Fruit fly (Drosophila melanogaster) Kc167 (cell line): Measurements from ENCODE around the gene twy.

Experiments
- Myc ChIP-seq: fragments of >200 bp; optimal IDR thresholded peaks from 2 replicates; lab custom pipeline; 2017; ENCODE audit warnings: missing external identifiers
- h ChIP-seq: fragments of >200 bp; optimal IDR thresholded peaks from 3 replicates; lab custom pipeline; 2018; ENCODE audit warnings: missing external identifiers
- psq ChIP-seq: fragments of >200 bp; optimal IDR thresholded peaks from 2 replicates; lab custom pipeline; 2017; ENCODE audit warnings: missing external identifiers
- ttk ChIP-seq: sonication (Bioruptor generic); optimal IDR thresholded peaks from 2 replicates; lab custom pipeline; 2017; ENCODE audit warnings: missing external identifiers

DNA sequence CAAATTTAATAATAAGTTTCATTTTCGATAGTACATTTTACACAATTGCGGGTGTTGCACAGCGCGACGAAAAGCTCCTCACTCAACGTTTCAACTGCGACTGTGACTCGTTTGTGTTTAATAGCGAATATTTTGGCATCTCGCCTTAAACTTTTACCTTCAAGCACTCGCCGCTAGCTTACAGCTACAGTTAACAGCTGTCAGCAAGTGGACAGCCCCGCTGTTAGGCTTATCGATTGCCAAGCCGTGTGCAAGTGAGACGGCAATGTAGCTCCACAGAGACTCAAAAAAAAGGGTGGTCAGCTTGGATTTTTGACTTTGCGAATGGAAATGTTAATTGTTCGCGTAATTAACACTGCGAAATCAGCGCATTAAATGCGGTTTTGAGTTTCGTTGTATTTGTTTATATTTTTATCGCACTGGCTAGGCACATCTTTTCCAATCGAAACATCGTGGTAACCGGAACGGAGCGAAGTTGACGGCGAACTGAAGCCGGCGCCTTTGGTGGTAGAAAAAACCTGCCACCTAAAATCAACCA lies 27.3 kb downstream of the twy start, which contains the start of gene loaf:
- TF ChIP-seq psq (lab: Kevin White, UChicago) (no peak), ttk (no peak), h (no peak), Myc (lab: Kevin White, UChicago) (no peak)
